Fruit fly (Drosophila melanogaster) whole organism, adult: ENCODE results near the gene Obp99d.

Experiments used
- CG11617 ChIP-seq: fragments of 200-800 bp; sonication (Bioruptor generic); optimal IDR thresholded peaks from 2 replicates; lab custom pipeline; 2017; ENCODE audit warnings: mild to moderate bottlenecking, missing biosample characterization, missing genetic modification reagents, missing genetic modification characterization
- CG12768 ChIP-seq: fragments of 200-800 bp; sonication (Bioruptor generic); optimal IDR thresholded peaks from 2 replicates; lab custom pipeline; 2017; ENCODE audit warnings: missing biosample characterization, missing genetic modification characterization, mild to moderate bottlenecking, moderate library complexity, missing genetic modification reagents
- CG14711 ChIP-seq: fragments of 200-800 bp; sonication (Bioruptor generic); optimal IDR thresholded peaks from 2 replicates; lab custom pipeline; 2018; ENCODE audit warnings: missing biosample characterization, mild to moderate bottlenecking, missing genetic modification characterization, moderate library complexity
- CG1620 ChIP-seq: fragments of 200-800 bp; sonication (Bioruptor generic); optimal IDR thresholded peaks from 2 replicates; lab custom pipeline; 2016; ENCODE audit warnings: missing biosample characterization, missing genetic modification characterization
- CG33017 ChIP-seq: fragments of 200-800 bp; sonication (Bioruptor generic); optimal IDR thresholded peaks from 2 replicates; lab custom pipeline; 2018; ENCODE audit warnings: missing biosample characterization, mild to moderate bottlenecking, missing genetic modification characterization, moderate library complexity
- CG5204 ChIP-seq: fragments of 200-800 bp; sonication (Bioruptor generic); optimal IDR thresholded peaks from 2 replicates; lab custom pipeline; 2016; ENCODE audit warnings: missing biosample characterization, missing genetic modification characterization
- CG7045 ChIP-seq: fragments of 200-800 bp; sonication (Bioruptor generic); optimal IDR thresholded peaks from 2 replicates; lab custom pipeline; 2017; ENCODE audit warnings: missing biosample characterization, mild to moderate bottlenecking, missing genetic modification characterization
- CG7101 ChIP-seq: fragments of 200-800 bp; sonication (Bioruptor generic); optimal IDR thresholded peaks from 2 replicates; lab custom pipeline; 2018; ENCODE audit warnings: missing biosample characterization, mild to moderate bottlenecking, missing genetic modification characterization, moderate library complexity
- Clk ChIP-seq: fragments of 200-800 bp; sonication (Bioruptor generic); optimal IDR thresholded peaks from 2 replicates; lab custom pipeline; 2017; ENCODE audit warnings: missing biosample characterization, missing genetic modification characterization
- Crg-1 ChIP-seq: fragments of 200-800 bp; sonication (Bioruptor generic); optimal IDR thresholded peaks from 2 replicates; lab custom pipeline; 2016; ENCODE audit warnings: missing biosample characterization, missing genetic modification characterization
- Hr96 ChIP-seq: fragments of 200-800 bp; sonication (Bioruptor generic); optimal IDR thresholded peaks from 2 replicates; lab custom pipeline; 2016; ENCODE audit warnings: missing biosample characterization, missing genetic modification characterization
- Mnt ChIP-seq: fragments of 200-800 bp; sonication (Bioruptor generic); optimal IDR thresholded peaks from 2 replicates; lab custom pipeline; 2016; ENCODE audit warnings: missing biosample characterization, mild to moderate bottlenecking, missing genetic modification characterization
- bab1 ChIP-seq: fragments of 200-800 bp; sonication (Bioruptor generic); optimal IDR thresholded peaks from 3 replicates; lab custom pipeline; 2019; ENCODE audit warnings: missing biosample characterization, mild to moderate bottlenecking, missing genetic modification characterization, moderate library complexity
- cic ChIP-seq: fragments of 200-800 bp; sonication (Bioruptor generic); optimal IDR thresholded peaks from 2 replicates; lab custom pipeline; 2017; ENCODE audit warnings: missing biosample characterization, mild to moderate bottlenecking, missing genetic modification characterization, moderate library complexity
- cnc ChIP-seq, 2 experiments: fragments of >200 bp; optimal IDR thresholded peaks; 2 replicates each; lab custom pipeline; 2017
- kay ChIP-seq: fragments of 200-800 bp; sonication (Bioruptor generic); peaks from one replicate; lab custom pipeline; 2016; ENCODE audit warnings: missing biosample characterization, missing genetic modification characterization, borderline replicate concordance
- ovo ChIP-seq: fragments of 200-800 bp; sonication (Bioruptor generic); optimal IDR thresholded peaks from 2 replicates; lab custom pipeline; 2016; ENCODE audit warnings: missing biosample characterization, missing genetic modification characterization
- pad ChIP-seq: fragments of 200-800 bp; sonication (Bioruptor generic); optimal IDR thresholded peaks from 3 replicates; lab custom pipeline; 2017; ENCODE audit warnings: missing biosample characterization, missing genetic modification characterization, mild to moderate bottlenecking, moderate library complexity, missing genetic modification reagents
- tj ChIP-seq: fragments of 200-800 bp; sonication (Bioruptor generic); optimal IDR thresholded peaks from 3 replicates; lab custom pipeline; 2017; ENCODE audit warnings: missing biosample characterization, mild to moderate bottlenecking, missing genetic modification characterization, moderate library complexity
- toe ChIP-seq: fragments of 200-800 bp; sonication (Bioruptor generic); optimal IDR thresholded peaks from 2 replicates; lab custom pipeline; 2016; ENCODE audit warnings: missing biosample characterization, missing genetic modification characterization

Gene Obp99d

dm6 chr3R:29705789-29706303 is 8.5 kb upstream of the Obp99d start:
- TF ChIP-seq tj (GFP tag; lab: Kevin White, UChicago) (no peak), bab1 (GFP tag; lab: Kevin White, UChicago) (no peak), CG11617 (no peak), CG5204 (GFP tag; lab: Kevin White, UChicago) (no peak), CG7101 (no peak)

dm6 chr3R:29707258-29707657 is 7.0 kb upstream of the Obp99d start:
- TF ChIP-seq Crg-1 (GFP tag; lab: Kevin White, UChicago) (no peak), Hr96 (no peak), pad (GFP tag; lab: Kevin White, UChicago) (no peak), CG11617 (no peak)

dm6 chr3R:29708322-29708721 is 6.0 kb upstream of the Obp99d start:
- no peak for TF ChIP-seq Crg-1 (GFP tag; lab: Kevin White, UChicago)

dm6 chr3R:29711434-29711833 is 2.9 kb upstream of the Obp99d start:
- no peak for TF ChIP-seq ovo (GFP tag; lab: Kevin White, UChicago)
- no peak for TF ChIP-seq Mnt (GFP tag; lab: Kevin White, UChicago)
- TF ChIP-seq CG33017 (tag; lab: Kevin White, UChicago) = no peak
- TF ChIP-seq tj (GFP tag; lab: Kevin White, UChicago) = no peak
- no peak for TF ChIP-seq CG1620 (GFP tag; lab: Kevin White, UChicago)
- TF ChIP-seq cic = no peak
- no peak for TF ChIP-seq CG7101
- TF ChIP-seq pad (GFP tag; lab: Kevin White, UChicago) = no peak
- no peak for TF ChIP-seq Clk (GFP tag; lab: Kevin White, UChicago)
- TF ChIP-seq CG14711 (tag; lab: Kevin White, UChicago) = no peak
- TF ChIP-seq bab1 (GFP tag; lab: Kevin White, UChicago) = no peak
- no peak for TF ChIP-seq CG11617
- TF ChIP-seq CG5204 (GFP tag; lab: Kevin White, UChicago) = no peak
- no peak for TF ChIP-seq cnc (optimal IDR thresholded peaks at IDR 0.05; lab: Kevin White, UChicago)
- TF ChIP-seq Crg-1 (GFP tag; lab: Kevin White, UChicago) = no peak
- TF ChIP-seq CG7045 (GFP tag; lab: Kevin White, UChicago) = no peak
- no peak for TF ChIP-seq Hr96
- no peak for TF ChIP-seq kay (GFP tag; lab: Kevin White, UChicago)
- no peak for TF ChIP-seq CG12768 (GFP tag; lab: Kevin White, UChicago)
- no peak for TF ChIP-seq toe (GFP tag; lab: Kevin White, UChicago)

- no peak for TF ChIP-seq Hr96
- no peak for TF ChIP-seq CG11617
- TF ChIP-seq Clk (GFP tag; lab: Kevin White, UChicago) = no peak
- no peak for TF ChIP-seq CG7101
- TF ChIP-seq cnc (optimal IDR thresholded peaks at IDR 0.05; lab: Kevin White, UChicago) = no peak
- no peak for TF ChIP-seq CG14711 (tag; lab: Kevin White, UChicago)
- no peak for TF ChIP-seq tj (GFP tag; lab: Kevin White, UChicago)
- no peak for TF ChIP-seq Mnt (GFP tag; lab: Kevin White, UChicago)
Observed at dm6 chr3R:29715277-29715676, 972 bp downstream of the Obp99d start, which contains the start of gene Dup99B. TSS of gene Dup99B (minus strand) at chr3R:29715377.

- TF ChIP-seq Crg-1 (GFP tag; lab: Kevin White, UChicago) = no peak
- TF ChIP-seq toe (GFP tag; lab: Kevin White, UChicago) = no peak
- no peak for TF ChIP-seq Hr96
- TF ChIP-seq pad (GFP tag; lab: Kevin White, UChicago) = no peak
- TF ChIP-seq CG7045 (GFP tag; lab: Kevin White, UChicago) = no peak
- TF ChIP-seq Mnt (GFP tag; lab: Kevin White, UChicago) = no peak
- TF ChIP-seq CG12768 (GFP tag; lab: Kevin White, UChicago) = no peak
- no peak for TF ChIP-seq CG11617
- no peak for TF ChIP-seq tj (GFP tag; lab: Kevin White, UChicago)
- no peak for TF ChIP-seq kay (GFP tag; lab: Kevin White, UChicago)
- no peak for TF ChIP-seq ovo (GFP tag; lab: Kevin White, UChicago)
- TF ChIP-seq bab1 (GFP tag; lab: Kevin White, UChicago) = no peak
- no peak for TF ChIP-seq cic
- no peak for TF ChIP-seq CG7101
Observed at dm6 chr3R:29716043-29716781, 1.9 kb downstream of the Obp99d start.

- peak; percentile 4 for TF ChIP-seq CG1620 (GFP tag; lab: Kevin White, UChicago)
- peak; percentile 25 for TF ChIP-seq CG5204 (GFP tag; lab: Kevin White, UChicago)
- peak; percentile 38 for TF ChIP-seq toe (GFP tag; lab: Kevin White, UChicago)
- TF ChIP-seq tj (GFP tag; lab: Kevin White, UChicago) = peak; percentile 26
- TF ChIP-seq CG33017 (tag; lab: Kevin White, UChicago) = no peak
- TF ChIP-seq Mnt (GFP tag; lab: Kevin White, UChicago) = no peak
- peak; percentile 5 for TF ChIP-seq CG7045 (GFP tag; lab: Kevin White, UChicago)
- peak; percentile 51 for TF ChIP-seq Hr96
- peak; percentile 28 for TF ChIP-seq bab1 (GFP tag; lab: Kevin White, UChicago)
- TF ChIP-seq CG7101 = no peak
Observed at dm6 chr3R:29716782-29717317, 2.5 kb downstream of the Obp99d start, which contains the start of gene Obp99b. TSS of gene Obp99b (minus strand) at chr3R:29716896.
